Worm (Caenorhabditis elegans): Measurements from ENCODE around the gene col-142.

- TF ChIP-seq ama-1 (optimal IDR thresholded peaks at IDR 0.05): no peak
- TF ChIP-seq mbf-1 (tag; optimal IDR thresholded peaks at IDR 0.05): no peak
- no peak for TF ChIP-seq nhr-6 (tag; optimal IDR thresholded peaks at IDR 0.05)
- TF ChIP-seq ztf-11 (tag; optimal IDR thresholded peaks at IDR 0.05): no peak
- no peak for TF ChIP-seq lin-13 (GFP tag; optimal IDR thresholded peaks at IDR 0.05)
- no peak for TF ChIP-seq mdl-1 (tag; optimal IDR thresholded peaks at IDR 0.05)
- TF ChIP-seq alr-1 (tag; optimal IDR thresholded peaks at IDR 0.05): no peak
Measured at ce11 chrV:6796264-6796663, 34.7 kb upstream of the col-142 start.

Data from whole organism, L2 larva.